Worm (Caenorhabditis elegans) whole organism, L4 larva: ENCODE data around the gene F32F2.4.

Experiments used
- F10B5.3 ChIP-seq: sonication (generic microtip); optimal IDR thresholded peaks from 2 replicates; lab custom pipeline; 2016; ENCODE audit warnings: mild to moderate bottlenecking, missing genetic modification characterization, missing compliant biosample characterization
- F37D6.2 ChIP-seq: sonication (generic microtip); optimal IDR thresholded peaks from 2 replicates; lab custom pipeline; 2016; ENCODE audit warnings: mild to moderate bottlenecking, missing genetic modification characterization, missing compliant biosample characterization
- F49E8.2 ChIP-seq: sonication (generic microtip); optimal IDR thresholded peaks from 2 replicates; lab custom pipeline; 2016; ENCODE audit warnings: missing compliant biosample characterization, mild to moderate bottlenecking, missing genetic modification characterization, borderline replicate concordance
- T26A8.4 ChIP-seq: fragments of 200-800 bp; sonication (Bioruptor generic); IDR thresholded peaks from 2 replicates; pipeline ENCODE4 v1.3.6; 2022; ENCODE audit warnings: missing genetic modification characterization, missing compliant biosample characterization
- Y48G9A.11 ChIP-seq: fragments of 200-800 bp; sonication (Bioruptor generic); IDR thresholded peaks from 2 replicates; pipeline ENCODE4 v1.3.6; 2022; ENCODE audit warnings: missing genetic modification reagents, missing genetic modification characterization, missing compliant biosample characterization
- ZK546.5 ChIP-seq, 2 experiments: sonication (generic microtip); optimal IDR thresholded peaks; 2 replicates each; lab custom pipeline; 2017; ENCODE audit warnings: missing biosample characterization in 2 of 2, missing genetic modification characterization in 2 of 2
- aha-1 ChIP-seq: fragments of 150-350 bp; peaks from one replicate; lab custom pipeline; 2014; ENCODE audit warnings: missing biosample characterization, missing genetic modification characterization
- ctbp-1 ChIP-seq: fragments of 200-800 bp; sonication (Bioruptor generic); IDR thresholded peaks from 2 replicates; pipeline ENCODE4 v1.3.6; 2022; ENCODE audit warnings: missing genetic modification reagents, missing genetic modification characterization, missing compliant biosample characterization
- dmd-8 ChIP-seq: fragments of 200-800 bp; sonication (Bioruptor generic); IDR thresholded peaks from 2 replicates; pipeline ENCODE4 v1.3.6; 2022; ENCODE audit warnings: missing genetic modification characterization, missing compliant biosample characterization
- dmd-9 ChIP-seq: fragments of 200-800 bp; sonication (Bioruptor generic); IDR thresholded peaks from 2 replicates; pipeline ENCODE4 v1.3.6; 2022; ENCODE audit warnings: missing genetic modification reagents, missing genetic modification characterization, missing compliant biosample characterization
- duxl-1 ChIP-seq: sonication (generic microtip); optimal IDR thresholded peaks from 2 replicates; lab custom pipeline; 2016; ENCODE audit warnings: mild to moderate bottlenecking, missing genetic modification characterization, moderate library complexity, missing compliant biosample characterization; ENCODE audit not compliant: poor library complexity
- hlh-11 ChIP-seq: fragments of 200-800 bp; sonication (Bioruptor generic); optimal IDR thresholded peaks from 2 replicates; lab custom pipeline; 2018; ENCODE audit warnings: mild to moderate bottlenecking, missing genetic modification characterization, missing compliant biosample characterization
- hlh-30 ChIP-seq: sonication (generic microtip); optimal IDR thresholded peaks from 2 replicates; lab custom pipeline; 2017; ENCODE audit warnings: antibody characterized with exemption, mild to moderate bottlenecking, missing genetic modification characterization, missing compliant biosample characterization; ENCODE audit not compliant: insufficient read depth
- hmg-1.1 ChIP-seq: fragments of 200-800 bp; sonication (Bioruptor generic); IDR thresholded peaks from 2 replicates; pipeline ENCODE4 v1.3.6; 2022; ENCODE audit warnings: missing genetic modification reagents, missing genetic modification characterization, missing compliant biosample characterization
- lin-1 ChIP-seq: fragments of 200-800 bp; sonication (Bioruptor generic); IDR thresholded peaks from 2 replicates; pipeline ENCODE4 v1.3.6; 2022; ENCODE audit warnings: missing genetic modification reagents, missing genetic modification characterization, missing compliant biosample characterization
- lin-13 ChIP-seq: fragments of 150-350 bp; optimal IDR thresholded peaks from 2 replicates; lab custom pipeline; 2014; ENCODE audit warnings: missing biosample characterization, missing genetic modification reagents, missing genetic modification characterization
- lin-39 ChIP-seq: fragments of 150-350 bp; optimal IDR thresholded peaks from 2 replicates; lab custom pipeline; 2014; ENCODE audit warnings: missing biosample characterization, missing genetic modification reagents, missing genetic modification characterization
- madf-5 ChIP-seq, 2 experiments: fragments of 200-800 bp; sonication (Bioruptor generic); IDR thresholded peaks; 2 replicates each; pipeline ENCODE4 v1.3.6; 2022; ENCODE audit warnings: missing compliant biosample characterization in 2 of 2, missing genetic modification characterization in 2 of 2
- mep-1 ChIP-seq: fragments of 150-350 bp; sonication (generic microtip); optimal IDR thresholded peaks from 3 replicates; lab custom pipeline; 2014; ENCODE audit warnings: missing biosample characterization, missing genetic modification characterization
- mxl-3 ChIP-seq: fragments of 200-800 bp; sonication (Bioruptor generic); optimal IDR thresholded peaks from 2 replicates; lab custom pipeline; 2018; ENCODE audit warnings: mild to moderate bottlenecking, missing genetic modification characterization, missing compliant biosample characterization
- nhr-102 ChIP-seq: sonication (generic microtip); optimal IDR thresholded peaks from 2 replicates; lab custom pipeline; 2016; ENCODE audit warnings: mild to moderate bottlenecking, missing genetic modification characterization, moderate library complexity, missing compliant biosample characterization
- nhr-25 ChIP-seq: sonication (generic microtip); optimal IDR thresholded peaks from 2 replicates; lab custom pipeline; 2017; ENCODE audit warnings: missing genetic modification characterization, mild to moderate bottlenecking, missing compliant biosample characterization, antibody characterized with exemption, moderate library complexity, borderline replicate concordance; ENCODE audit not compliant: insufficient read depth
- nhr-48 ChIP-seq: sonication (generic microtip); optimal IDR thresholded peaks from 2 replicates; lab custom pipeline; 2016; ENCODE audit warnings: mild to moderate bottlenecking, missing genetic modification characterization, missing compliant biosample characterization
- rbr-2 ChIP-seq: sonication (generic microtip); optimal IDR thresholded peaks from 2 replicates; lab custom pipeline; 2016; ENCODE audit warnings: missing genotype, missing genetic modification characterization, missing compliant biosample characterization
- saeg-2 ChIP-seq: fragments of 200-800 bp; sonication (Bioruptor generic); IDR thresholded peaks from 2 replicates; pipeline ENCODE4 v1.3.6; 2022; ENCODE audit warnings: missing genetic modification reagents, missing genetic modification characterization, missing compliant biosample characterization
- set-16 ChIP-seq: fragments of 200-800 bp; sonication (Bioruptor generic); IDR thresholded peaks from 2 replicates; pipeline ENCODE4 v1.3.6; 2022; ENCODE audit warnings: missing genetic modification reagents, missing genetic modification characterization, missing compliant biosample characterization
- spr-3 ChIP-seq: fragments of 200-800 bp; sonication (Bioruptor generic); optimal IDR thresholded peaks from 2 replicates; lab custom pipeline; 2018; ENCODE audit warnings: mild to moderate bottlenecking, missing genetic modification characterization, missing compliant biosample characterization
- unc-62 ChIP-seq, 3 experiments: fragments of 150-350 bp in 1 of 3; sonication (generic microtip); optimal IDR thresholded peaks in 2 of 3; peaks in 1 of 3; 1 replicate in 1 of 3; 2 replicates in 2 of 3; lab custom pipeline; 2014 to 2017; ENCODE audit warnings: missing biosample characterization in 3 of 3, missing genetic modification characterization in 3 of 3, missing genetic modification reagents in 3 of 3, missing genotype in 1 of 3

F32F2.4 gene

ce11 chrV:13313045-13313623 lies 37.1 kb downstream of the F32F2.4 start, which contains the start of gene C50B6.3 (continued):
- peak; percentile 5 for TF ChIP-seq nhr-25 (tag; lab: Kevin White, UChicago)
- TF ChIP-seq ZK546.5 (tag; optimal IDR thresholded peaks at IDR 0.05; lab: Kevin White, UChicago) = no peak
- TF ChIP-seq lin-39 (tag; lab: Kevin White, UChicago) = peak; percentile 10
- TF ChIP-seq T26A8.4 (GFP tag; lab: Robert Waterston, UW) = 0 out of 2 replicates have a peak, but pooled peaks have one; percentile 44
- TF ChIP-seq dmd-9 (GFP tag; lab: Robert Waterston, UW) = peak; percentile 67; the same call in 1 of the 2 replicates
- TF ChIP-seq rbr-2 (tag; lab: Kevin White, UChicago) = peak; percentile 66
- TF ChIP-seq nhr-48 (tag; lab: Kevin White, UChicago) = peak; percentile 26
- no peak for TF ChIP-seq F10B5.3 (tag; lab: Kevin White, UChicago)
- peak; percentile 65 for TF ChIP-seq hlh-30 (tag; lab: Kevin White, UChicago)
- TF ChIP-seq unc-62 (GFP tag; optimal IDR thresholded peaks at IDR 0.05 in 1 of 2; lab: Kevin White, UChicago) = peak in 1 of 2 experiments; percentile 90
- no peak for TF ChIP-seq unc-62 (tag; optimal IDR thresholded peaks at IDR 0.05; lab: Kevin White, UChicago)
- TF ChIP-seq mxl-3 (GFP tag; lab: Kevin White, UChicago) = no peak
- no peak for TF ChIP-seq lin-1 (GFP tag; lab: Robert Waterston, UW)
- peak; percentile 41 for TF ChIP-seq hlh-11 (tag; lab: Kevin White, UChicago)
- peak; percentile 36; the same call in 1 of the 2 replicates for TF ChIP-seq hmg-1.1
- peak; percentile 96 for TF ChIP-seq Y48G9A.11 (GFP tag; lab: Robert Waterston, UW)
- TF ChIP-seq nhr-102 (tag; lab: Kevin White, UChicago) = peak; percentile 9
- peak; percentile 18 for TF ChIP-seq F37D6.2 (tag; lab: Kevin White, UChicago)

DNA sequence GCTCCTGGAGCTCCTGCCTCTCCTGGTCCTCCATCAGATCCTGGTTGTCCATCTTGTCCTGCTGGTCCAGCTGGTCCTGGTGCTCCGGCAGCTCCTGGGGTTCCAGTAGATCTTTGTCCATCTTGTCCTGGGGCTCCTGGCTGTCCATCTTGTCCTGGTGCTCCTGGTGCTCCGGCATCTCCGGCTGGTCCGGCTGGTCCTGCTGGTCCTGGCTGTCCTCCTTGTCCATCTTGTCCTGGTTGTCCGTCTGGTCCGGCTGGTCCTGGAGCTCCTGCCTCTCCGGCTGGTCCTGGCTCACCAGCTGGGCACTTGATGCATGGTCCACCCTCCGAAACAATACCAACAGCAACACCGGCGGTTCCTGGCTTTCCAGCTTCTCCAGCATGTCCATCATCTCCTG lies 41.2 kb downstream of the F32F2.4 start:
- TF ChIP-seq dmd-8 (GFP tag; lab: Robert Waterston, UW) (0 out of 2 replicates have a peak, but pooled peaks have one; percentile 10), set-16 (peak; percentile 98), madf-5 (GFP tag; IDR thresholded peaks at IDR 0.05; lab: Robert Waterston, UW) (0 out of 4 replicates have a peak, but pooled peaks of 1 of the 2 experiments have one; percentile 7)

ce11 chrV:13317911-13318502 lies 41.9 kb downstream of the F32F2.4 start, which contains the start of the genes col-161 and srh-18:
col-161 (minus strand) TSS chrV:13318011.
srh-18 (plus strand) TSS chrV:13318452.
- TF ChIP-seq aha-1 (tag; lab: Kevin White, UChicago) (peak; percentile 33), mep-1 (tag; lab: Kevin White, UChicago) (no peak), unc-62 (GFP tag; optimal IDR thresholded peaks at IDR 0.05 in 1 of 2; lab: Kevin White, UChicago) (no peak), unc-62 (tag; optimal IDR thresholded peaks at IDR 0.05; lab: Kevin White, UChicago) (no peak), F49E8.2 (no peak)

DNA sequence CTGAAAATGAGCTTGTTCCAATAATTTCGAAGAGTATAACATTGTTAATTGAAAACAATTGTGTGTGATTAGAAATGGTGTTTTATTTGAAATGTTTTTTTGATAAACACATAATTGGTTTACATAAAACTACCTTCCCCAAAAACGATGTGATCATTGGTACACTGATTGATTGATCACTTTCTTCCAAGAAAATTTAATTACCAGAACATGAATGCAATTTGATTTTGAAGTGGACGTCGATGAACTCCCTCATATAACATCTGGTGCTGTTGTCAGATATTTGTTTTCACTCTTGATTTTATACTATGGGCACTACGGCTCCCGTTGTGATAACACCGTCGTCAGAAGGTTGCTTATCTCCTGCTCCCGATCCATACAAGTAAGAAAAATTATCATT lies 44.6 kb downstream of the F32F2.4 start, which contains the start of gene srh-15:
srh-15 (plus strand) TSS at position 301 of the 400 bp plus-strand sequence.
- peak in 1 of 2 experiments; percentile 73 for TF ChIP-seq unc-62 (GFP tag; optimal IDR thresholded peaks at IDR 0.05 in 1 of 2; lab: Kevin White, UChicago)
- TF ChIP-seq unc-62 (tag; optimal IDR thresholded peaks at IDR 0.05; lab: Kevin White, UChicago) = no peak
- TF ChIP-seq spr-3 (GFP tag; lab: Kevin White, UChicago) = no peak
- no peak for TF ChIP-seq lin-13 (GFP tag; lab: Kevin White, UChicago)
- no peak for TF ChIP-seq ctbp-1 (GFP tag; lab: Robert Waterston, UW)
- TF ChIP-seq hmg-1.1 = no peak
- no peak for TF ChIP-seq saeg-2 (GFP tag; lab: Robert Waterston, UW)
- no peak for TF ChIP-seq duxl-1 (tag; lab: Kevin White, UChicago)
